Fruit fly (Drosophila melanogaster): ENCODE results near the gene CG12320.

- TF ChIP-seq spab (GFP tag; optimal IDR thresholded peaks at IDR 0.05) (no peak), CG34406 (GFP tag; optimal IDR thresholded peaks at IDR 0.05) (peak; percentile 68), ss (GFP tag; optimal IDR thresholded peaks at IDR 0.05) (peak in 1 of 2 experiments; percentile 14), Blimp-1 (GFP tag; optimal IDR thresholded peaks at IDR 0.05) (no peak), CG10669 (GFP tag; optimal IDR thresholded peaks at IDR 0.05) (no peak), acj6 (GFP tag; optimal IDR thresholded peaks at IDR 0.05) (peak; percentile 44), CG8319 (GFP tag; optimal IDR thresholded peaks at IDR 0.05) (peak; percentile 32), CG6792 (GFP tag; optimal IDR thresholded peaks at IDR 0.05) (peak; percentile 33), Met (GFP tag; optimal IDR thresholded peaks at IDR 0.05) (no peak), vri (GFP tag; optimal IDR thresholded peaks at IDR 0.05) (peak; percentile 32), CG11762 (GFP tag; optimal IDR thresholded peaks at IDR 0.05; ENCODE audit: insufficient read depth) (peak; percentile 46), Ets96B (tag; optimal IDR thresholded peaks at IDR 0.05) (peak; percentile 58), Eip93F (GFP tag; optimal IDR thresholded peaks at IDR 0.05) (no peak)
Observed at dm6 chr3R:18223434-18223833, 29.1 kb downstream of the CG12320 start, which contains the start of the genes mTerf5 and Non3.

Data from whole organism, prepupa.